Fruit fly (Drosophila melanogaster) whole organism, pupa: ENCODE data around the gene msk.

Experiments used
- CG10348 ChIP-seq: fragments of 200-800 bp; sonication (Bioruptor generic); IDR thresholded peaks from 2 replicates; pipeline ENCODE4 v1.3.6; 2022; ENCODE audit warnings: missing biosample characterization, missing genetic modification characterization
- CG12605 ChIP-seq: fragments of 200-800 bp; sonication (Bioruptor generic); IDR thresholded peaks from 2 replicates; pipeline ENCODE4 v1.3.6; 2022; ENCODE audit warnings: missing biosample characterization, missing genetic modification characterization
- CG13204 ChIP-seq: fragments of 200-800 bp; sonication (Bioruptor generic); optimal IDR thresholded peaks from 2 replicates; lab custom pipeline; 2018; ENCODE audit warnings: missing biosample characterization, mild to moderate bottlenecking, missing genetic modification characterization, moderate library complexity
- CG14655 ChIP-seq: fragments of 200-800 bp; sonication (Bioruptor generic); optimal IDR thresholded peaks from 3 replicates; lab custom pipeline; 2017; ENCODE audit warnings: mild to moderate bottlenecking, missing biosample characterization, missing genetic modification reagents, missing genetic modification characterization
- CG15710 ChIP-seq: fragments of 200-800 bp; sonication (Bioruptor generic); optimal IDR thresholded peaks from 2 replicates; lab custom pipeline; 2018; ENCODE audit warnings: missing biosample characterization, mild to moderate bottlenecking, missing genetic modification characterization, moderate library complexity
- CG17806 ChIP-seq: fragments of 200-800 bp; sonication (Bioruptor generic); optimal IDR thresholded peaks from 2 replicates; lab custom pipeline; 2018; ENCODE audit warnings: missing biosample characterization, mild to moderate bottlenecking, missing genetic modification characterization, moderate library complexity
- CG32121 ChIP-seq: fragments of 200-800 bp; sonication (Bioruptor generic); IDR thresholded peaks from 2 replicates; pipeline ENCODE4 v1.3.6; 2022; ENCODE audit warnings: missing biosample characterization, missing genetic modification characterization
- CG34367 ChIP-seq: fragments of 200-800 bp; sonication (Bioruptor generic); optimal IDR thresholded peaks from 2 replicates; lab custom pipeline; 2018; ENCODE audit warnings: missing biosample characterization, mild to moderate bottlenecking, missing genetic modification characterization
- CG4496 ChIP-seq: fragments of 200-800 bp; sonication (Bioruptor generic); IDR thresholded peaks from 3 replicates; pipeline ENCODE4 v1.3.6; 2022; ENCODE audit warnings: missing biosample characterization, missing genetic modification characterization
- CG8159 ChIP-seq: fragments of 200-800 bp; sonication (Bioruptor generic); optimal IDR thresholded peaks from 3 replicates; lab custom pipeline; 2018; ENCODE audit warnings: missing biosample characterization, mild to moderate bottlenecking, missing genetic modification characterization, moderate library complexity
- CG8301 ChIP-seq: fragments of 200-800 bp; sonication (Bioruptor generic); optimal IDR thresholded peaks from 2 replicates; lab custom pipeline; 2018; ENCODE audit warnings: missing biosample characterization, mild to moderate bottlenecking, missing genetic modification characterization
- CG9948 ChIP-seq: fragments of 200-800 bp; sonication (Bioruptor generic); optimal IDR thresholded peaks from 2 replicates; lab custom pipeline; 2018; ENCODE audit warnings: missing biosample characterization, mild to moderate bottlenecking, missing genetic modification characterization, moderate library complexity
- D1 ChIP-seq: fragments of 200-800 bp; sonication (Bioruptor generic); optimal IDR thresholded peaks from 2 replicates; lab custom pipeline; 2018; ENCODE audit warnings: missing biosample characterization, mild to moderate bottlenecking, missing genetic modification characterization, moderate library complexity
- EcR ChIP-seq: fragments of 200-800 bp; sonication (Bioruptor generic); optimal IDR thresholded peaks from 3 replicates; lab custom pipeline; 2019; ENCODE audit warnings: missing biosample characterization, missing genetic modification characterization, mild to moderate bottlenecking, moderate library complexity, missing genetic modification reagents
- Ets98B ChIP-seq: fragments of 200-800 bp; sonication (Bioruptor generic); IDR thresholded peaks from 2 replicates; pipeline ENCODE4 v1.3.6; 2022; ENCODE audit warnings: missing biosample characterization, missing genetic modification characterization
- Pif1A ChIP-seq: fragments of 200-800 bp; sonication (Bioruptor generic); optimal IDR thresholded peaks from 3 replicates; lab custom pipeline; 2016; ENCODE audit warnings: missing biosample characterization, missing genetic modification characterization
- Pif1B ChIP-seq: fragments of 200-800 bp; sonication (Bioruptor generic); optimal IDR thresholded peaks from 3 replicates; lab custom pipeline; 2016; ENCODE audit warnings: missing biosample characterization, missing genetic modification characterization
- Snoo ChIP-seq: fragments of 200-800 bp; sonication (Bioruptor generic); optimal IDR thresholded peaks from 3 replicates; lab custom pipeline; 2017; ENCODE audit warnings: missing biosample characterization, mild to moderate bottlenecking, missing genetic modification characterization, inconsistent platforms
- fd96Ca ChIP-seq: fragments of 200-800 bp; sonication (Bioruptor generic); IDR thresholded peaks from 3 replicates; pipeline ENCODE4 v1.3.6; 2022; ENCODE audit warnings: missing biosample characterization, missing genetic modification characterization
- gl ChIP-seq: fragments of 200-800 bp; sonication (Bioruptor generic); optimal IDR thresholded peaks from 2 replicates; lab custom pipeline; 2018; ENCODE audit warnings: missing biosample characterization, mild to moderate bottlenecking, missing genetic modification characterization
- rn ChIP-seq: fragments of 200-800 bp; sonication (Bioruptor generic); IDR thresholded peaks from 2 replicates; pipeline ENCODE4 v1.3.6; 2022; ENCODE audit warnings: missing biosample characterization, missing genetic modification characterization

msk gene

dm6 chr3L:8128396-8129050 lies 12.5 kb downstream of the msk start:
- TF ChIP-seq CG8159 = no peak
- 0 out of 3 replicates have a peak, but pooled peaks have one; percentile 34 for TF ChIP-seq fd96Ca (GFP tag; lab: Robert Waterston, UW)
- TF ChIP-seq CG9948 (tag; lab: Kevin White, UChicago) = no peak
- no peak for TF ChIP-seq Ets98B (GFP tag; lab: Robert Waterston, UW)
- no peak for TF ChIP-seq CG17806
- TF ChIP-seq CG12605 = no peak
- no peak for TF ChIP-seq CG10348
- 0 out of 3 replicates have a peak, but pooled peaks have one; percentile 33 for TF ChIP-seq CG4496 (GFP tag; lab: Robert Waterston, UW)
- TF ChIP-seq D1 (tag; lab: Kevin White, UChicago) = no peak
- TF ChIP-seq EcR (GFP tag; lab: Kevin White, UChicago) = no peak
- TF ChIP-seq rn (GFP tag; lab: Robert Waterston, UW) = no peak
- peak; percentile 6 for TF ChIP-seq CG8301
- no peak for TF ChIP-seq CG32121 (GFP tag; lab: Robert Waterston, UW)
- no peak for TF ChIP-seq CG34367
- no peak for TF ChIP-seq CG13204 (GFP tag; lab: Kevin White, UChicago)
- no peak for TF ChIP-seq CG15710
- TF ChIP-seq Pif1A (GFP tag; lab: Kevin White, UChicago) = no peak
- TF ChIP-seq Pif1B (GFP tag; lab: Kevin White, UChicago) = no peak
- no peak for TF ChIP-seq Snoo (tag; lab: Kevin White, UChicago)
- TF ChIP-seq gl (tag; lab: Kevin White, UChicago) = peak; percentile 34
- TF ChIP-seq CG14655 (GFP tag; lab: Kevin White, UChicago) = no peak

- peak; percentile 52; the same call in 2 of the 3 replicates for TF ChIP-seq CG4496 (GFP tag; lab: Robert Waterston, UW)
- no peak for TF ChIP-seq gl (tag; lab: Kevin White, UChicago)
- no peak for TF ChIP-seq Snoo (tag; lab: Kevin White, UChicago)
- TF ChIP-seq Ets98B (GFP tag; lab: Robert Waterston, UW) = peak; percentile 49
- no peak for TF ChIP-seq CG8159
- TF ChIP-seq CG15710 = peak; percentile 76
- TF ChIP-seq rn (GFP tag; lab: Robert Waterston, UW) = peak; percentile 56
- TF ChIP-seq CG13204 (GFP tag; lab: Kevin White, UChicago) = no peak
- TF ChIP-seq Pif1B (GFP tag; lab: Kevin White, UChicago) = no peak
- TF ChIP-seq D1 (tag; lab: Kevin White, UChicago) = no peak
- TF ChIP-seq Pif1A (GFP tag; lab: Kevin White, UChicago) = no peak
- TF ChIP-seq CG8301 = no peak
- TF ChIP-seq CG34367 = no peak
- 0 out of 2 replicates have a peak, but pooled peaks have one; percentile 42 for TF ChIP-seq CG32121 (GFP tag; lab: Robert Waterston, UW)
- no peak for TF ChIP-seq CG14655 (GFP tag; lab: Kevin White, UChicago)
- TF ChIP-seq CG17806 = peak; percentile 56
- TF ChIP-seq CG10348 = no peak
- no peak for TF ChIP-seq EcR (GFP tag; lab: Kevin White, UChicago)
- TF ChIP-seq CG9948 (tag; lab: Kevin White, UChicago) = no peak
Measured at dm6 chr3L:8137448-8137906, 21.5 kb downstream of the msk start, which contains the start of the genes Setx and mus301. Setx (minus strand) TSS chr3L:8137498. mus301 (plus strand) TSS chr3L:8137808.

- TF ChIP-seq CG13204 (GFP tag; lab: Kevin White, UChicago) = no peak
Measured at dm6 chr3L:8150284-8150683, 34.3 kb downstream of the msk start.

- TF ChIP-seq CG12605 = no peak
- TF ChIP-seq EcR (GFP tag; lab: Kevin White, UChicago) = no peak
- no peak for TF ChIP-seq CG4496 (GFP tag; lab: Robert Waterston, UW)
- TF ChIP-seq Ets98B (GFP tag; lab: Robert Waterston, UW) = no peak
- TF ChIP-seq CG8301 = peak; percentile 19
- TF ChIP-seq CG10348 = no peak
Measured at dm6 chr3L:8150812-8151211, 34.8 kb downstream of the msk start.

- TF ChIP-seq EcR (GFP tag; lab: Kevin White, UChicago) (peak; percentile 64), CG8159 (no peak), CG13204 (GFP tag; lab: Kevin White, UChicago) (peak; percentile 30), CG17806 (no peak)
Measured at dm6 chr3L:8151727-8152199, 35.8 kb downstream of the msk start, which contains the start of gene CG13676. CG13676 (minus strand) TSS chr3L:8151813.

- TF ChIP-seq D1 (tag; lab: Kevin White, UChicago) (no peak), CG34367 (peak; percentile 58), EcR (GFP tag; lab: Kevin White, UChicago) (peak; percentile 87), CG10348 (peak; percentile 85), CG4496 (GFP tag; lab: Robert Waterston, UW) (peak; percentile 95), Snoo (tag; lab: Kevin White, UChicago) (peak; percentile 23), fd96Ca (GFP tag; lab: Robert Waterston, UW) (peak; percentile 96), Pif1A (GFP tag; lab: Kevin White, UChicago) (peak; percentile 72), CG8159 (peak; percentile 69), Ets98B (GFP tag; lab: Robert Waterston, UW) (peak; percentile 97), CG9948 (tag; lab: Kevin White, UChicago) (peak; percentile 66), CG14655 (GFP tag; lab: Kevin White, UChicago) (peak; percentile 93), CG8301 (peak; percentile 91), CG13204 (GFP tag; lab: Kevin White, UChicago) (no peak), rn (GFP tag; lab: Robert Waterston, UW) (peak; percentile 89), gl (tag; lab: Kevin White, UChicago) (no peak), CG17806 (peak; percentile 67), CG12605 (peak; percentile 89), Pif1B (GFP tag; lab: Kevin White, UChicago) (peak; percentile 59), CG32121 (GFP tag; lab: Robert Waterston, UW) (peak; percentile 96), CG15710 (peak; percentile 49)
Measured at dm6 chr3L:8153206-8153996, 37.4 kb downstream of the msk start.
